Worm (Caenorhabditis elegans): ENCODE measurements around the gene F37A8.2.

The F37A8.2 gene

DNA sequence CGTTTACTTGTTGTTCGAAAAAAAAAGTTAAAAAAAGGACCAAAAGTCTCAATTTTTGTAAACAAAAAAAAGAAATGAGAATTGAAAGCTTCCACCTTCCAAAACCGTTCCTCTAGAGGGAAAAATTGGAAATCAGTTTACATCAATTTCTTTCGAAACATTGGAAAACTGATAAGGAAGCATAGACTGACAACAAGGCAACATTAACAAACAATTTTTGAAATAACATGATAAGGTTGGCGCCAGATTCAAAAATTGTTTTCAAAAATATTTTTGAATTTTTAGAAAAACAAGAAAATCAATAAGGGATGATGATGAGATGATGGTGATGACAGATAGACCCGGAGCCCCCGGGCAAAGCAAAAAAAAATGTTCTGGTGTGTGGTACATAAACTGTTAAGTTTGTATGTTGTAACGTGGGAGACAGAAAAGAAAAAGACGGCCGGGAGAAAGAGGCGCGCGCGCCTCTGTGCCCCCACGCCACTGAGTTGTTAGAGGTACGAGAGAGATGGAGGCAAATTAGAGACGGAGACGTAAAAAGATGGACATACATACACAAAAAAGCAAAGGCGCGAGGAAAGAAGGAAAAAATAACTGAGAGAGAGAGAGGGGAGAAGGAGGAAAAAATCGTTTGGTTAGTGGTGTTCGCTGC lies 48.8 kb upstream of the F37A8.2 start (continued):
- TF ChIP-seq sptf-2 (GFP tag; optimal IDR thresholded peaks at IDR 0.05) (no peak), ztf-28 (GFP tag; IDR thresholded peaks at IDR 0.05) (no peak), ekl-4 (GFP tag; IDR thresholded peaks at IDR 0.05) (no peak), F49E8.2 (tag; optimal IDR thresholded peaks at IDR 0.05; ENCODE audit: insufficient read depth) (no peak), dox-1 (GFP tag; IDR thresholded peaks at IDR 0.05) (peak; percentile 75), F37B4.10 (GFP tag; IDR thresholded peaks at IDR 0.05) (no peak), lir-1 (GFP tag; conservative IDR thresholded peaks at IDR 0.05) (no peak), nfyb-1 (GFP tag; IDR thresholded peaks at IDR 0.05) (peak; percentile 63; the same call in 1 of the 2 replicates), ztf-6 (GFP tag; IDR thresholded peaks at IDR 0.05) (no peak), D2030.7 (GFP tag; IDR thresholded peaks at IDR 0.05) (no peak), ets-4 (GFP tag; optimal IDR thresholded peaks at IDR 0.05) (no peak), F52B5.7 (tag; optimal IDR thresholded peaks at IDR 0.05) (no peak), lin-35 (GFP tag; optimal IDR thresholded peaks at IDR 0.05) (peak in 1 of 3 experiments; percentile 48), snpc-4 (GFP tag; optimal IDR thresholded peaks at IDR 0.05) (no peak), snpc-4 (tag; optimal IDR thresholded peaks at IDR 0.05) (peak in 3 of 4 experiments; percentile 13 to 31 (median 21)), Y95B8A.8 (GFP tag; IDR thresholded peaks at IDR 0.05) (no peak), nfya-1 (tag; optimal IDR thresholded peaks at IDR 0.05; ENCODE audit: borderline replicate concordance, insufficient read depth) (no peak), hmg-1.2 (GFP tag; IDR thresholded peaks at IDR 0.05) (peak; percentile 83; the same call in 1 of the 2 replicates), tbx-9 (tag; optimal IDR thresholded peaks at IDR 0.05; ENCODE audit: borderline replicate concordance) (no peak), rcor-1 (GFP tag; IDR thresholded peaks at IDR 0.05) (no peak), tlf-1 (GFP tag; optimal IDR thresholded peaks at IDR 0.05) (no peak), ceh-40 (GFP tag; IDR thresholded peaks at IDR 0.05) (no peak), F39B2.1 (GFP tag; IDR thresholded peaks at IDR 0.05) (no peak), ztf-26 (tag; optimal IDR thresholded peaks at IDR 0.05) (peak; percentile 58), madf-8 (GFP tag; conservative IDR thresholded peaks at IDR 0.05) (no peak), cebp-1 (GFP tag; IDR thresholded peaks at IDR 0.05) (peak; percentile 25; the same call in 1 of the 2 replicates), cebp-1 (tag; optimal IDR thresholded peaks at IDR 0.05) (peak; percentile 67), ceh-58 (GFP tag; IDR thresholded peaks at IDR 0.05) (no peak), rpc-1 (optimal IDR thresholded peaks at IDR 0.05) (no peak), rpc-1 (tag; optimal IDR thresholded peaks at IDR 0.05) (no peak), attf-5 (GFP tag; optimal IDR thresholded peaks at IDR 0.05) (peak; percentile 77), B0336.3 (GFP tag; IDR thresholded peaks at IDR 0.05) (peak; percentile 54; the same call in 1 of the 2 replicates), atf-7 (tag; optimal IDR thresholded peaks at IDR 0.05) (peak; percentile 37), ccch-3 (GFP tag; optimal IDR thresholded peaks at IDR 0.05) (no peak), nhr-27 (tag; optimal IDR thresholded peaks at IDR 0.05) (no peak), athp-1 (tag; optimal IDR thresholded peaks at IDR 0.05) (no peak), ztf-18 (tag; optimal IDR thresholded peaks at IDR 0.05) (peak; percentile 3), die-1 (tag; optimal IDR thresholded peaks at IDR 0.05) (no peak), F23B12.7 (tag; optimal IDR thresholded peaks at IDR 0.05; ENCODE audit: insufficient read depth) (no peak), lin-26 (GFP tag; IDR thresholded peaks at IDR 0.05) (0 out of 2 replicates have a peak, but pooled peaks have one; percentile 19), B0261.1 (tag; optimal IDR thresholded peaks at IDR 0.05) (no peak), chd-7 (tag; optimal IDR thresholded peaks at IDR 0.05) (peak; percentile 40), Y79H2A.3 (GFP tag; conservative IDR thresholded peaks at IDR 0.05) (no peak), hsf-1 (GFP tag; IDR thresholded peaks at IDR 0.05) (no peak), egrh-3 (GFP tag; IDR thresholded peaks at IDR 0.05) (no peak), madf-6 (GFP tag; IDR thresholded peaks at IDR 0.05) (0 out of 2 replicates have a peak, but pooled peaks have one; percentile 24), Y53G8AR.9 (GFP tag; conservative IDR thresholded peaks at IDR 0.05) (no peak), B0019.2 (GFP tag; conservative IDR thresholded peaks at IDR 0.05) (no peak)

Data from whole organism, young adult.